Worm (Caenorhabditis elegans) whole organism, young adult: Measurements from ENCODE around the gene srz-71.

ENCODE experiments used
- ama-1 ChIP-seq, 3 experiments: fragments of 150-350 bp in 1 of 3; sonication (generic microtip) in 2 of 3; optimal IDR thresholded peaks; 2 replicates each; lab custom pipeline; 2014 to 2018; ENCODE audit warnings: missing biosample characterization in 2 of 3, missing genetic modification characterization in 2 of 3, missing genetic modification reagents in 2 of 3
- ccch-3 ChIP-seq: fragments of 200-800 bp; sonication (Bioruptor generic); optimal IDR thresholded peaks from 2 replicates; lab custom pipeline; 2018; ENCODE audit warnings: mild to moderate bottlenecking, missing genetic modification characterization, missing compliant biosample characterization
- him-1 ChIP-seq: sonication (generic microtip); optimal IDR thresholded peaks from 2 replicates; lab custom pipeline; 2016; ENCODE audit warnings: missing genotype, missing genetic modification reagents, missing genetic modification characterization, missing compliant biosample characterization
- lin-35 ChIP-seq, 3 experiments: fragments of 150-350 bp in 2 of 3; sonication (generic microtip) in 1 of 3; optimal IDR thresholded peaks; 2 replicates each; lab custom pipeline; 2014 to 2018; ENCODE audit warnings: missing biosample characterization in 3 of 3, missing genetic modification characterization in 3 of 3, missing genetic modification reagents in 3 of 3
- sea-2 ChIP-seq: fragments of 200-800 bp; sonication (Bioruptor generic); IDR thresholded peaks from 2 replicates; pipeline ENCODE4 v1.3.6; 2022; ENCODE audit warnings: missing genetic modification characterization, missing compliant biosample characterization

ce11 chrIV:16323373-16323772 lies 9.3 kb upstream of the srz-71 start, which contains the start of gene srz-104:
- no peak for TF ChIP-seq lin-35 (GFP tag; optimal IDR thresholded peaks at IDR 0.05; lab: Kevin White, UChicago)
- TF ChIP-seq ccch-3 (GFP tag; lab: Kevin White, UChicago), result no peak
- no peak for TF ChIP-seq sea-2 (GFP tag; lab: Robert Waterston, UW)
- no peak for TF ChIP-seq ama-1 (optimal IDR thresholded peaks at IDR 0.05; lab: Kevin White, UChicago)
- TF ChIP-seq ama-1 (GFP tag; optimal IDR thresholded peaks at IDR 0.05; lab: Kevin White, UChicago), result no peak
- TF ChIP-seq him-1 (tag; lab: Kevin White, UChicago), result no peak
